Worm (Caenorhabditis elegans) whole organism, L2 larva: Measurements from ENCODE around the gene camt-1.

Experiments
- blmp-1 ChIP-seq: sonication (generic microtip); optimal IDR thresholded peaks from 2 replicates; lab custom pipeline; 2017; ENCODE audit warnings: missing genetic modification characterization, mild to moderate bottlenecking, missing compliant biosample characterization, antibody characterized with exemption, moderate library complexity; ENCODE audit not compliant: insufficient read depth
- ceh-16 ChIP-seq: fragments of 150-350 bp; optimal IDR thresholded peaks from 2 replicates; lab custom pipeline; 2014; ENCODE audit warnings: missing biosample characterization, missing genetic modification characterization
- elt-1 ChIP-seq: fragments of 150-350 bp; optimal IDR thresholded peaks from 2 replicates; lab custom pipeline; 2014; ENCODE audit warnings: missing biosample characterization, missing genetic modification characterization
- fos-1 ChIP-seq: fragments of 150-350 bp; optimal IDR thresholded peaks from 2 replicates; lab custom pipeline; 2014; ENCODE audit warnings: missing biosample characterization, missing genetic modification characterization
- lin-13 ChIP-seq: fragments of 150-350 bp; optimal IDR thresholded peaks from 2 replicates; lab custom pipeline; 2014; ENCODE audit warnings: missing biosample characterization, missing genetic modification reagents, missing genetic modification characterization
- nhr-11 ChIP-seq: fragments of 150-350 bp; optimal IDR thresholded peaks from 2 replicates; lab custom pipeline; 2014; ENCODE audit warnings: missing biosample characterization, missing genetic modification characterization
- nhr-77 ChIP-seq: fragments of 150-350 bp; optimal IDR thresholded peaks from 2 replicates; lab custom pipeline; 2014; ENCODE audit warnings: missing biosample characterization, missing genetic modification characterization
- snpc-4 ChIP-seq: fragments of 150-350 bp; optimal IDR thresholded peaks from 2 replicates; lab custom pipeline; 2014; ENCODE audit warnings: missing biosample characterization, missing genetic modification characterization
- zag-1 ChIP-seq: fragments of 150-350 bp; optimal IDR thresholded peaks from 2 replicates; lab custom pipeline; 2014; ENCODE audit warnings: missing biosample characterization, missing genetic modification characterization
- ztf-4 ChIP-seq: fragments of 150-350 bp; optimal IDR thresholded peaks from 2 replicates; lab custom pipeline; 2014; ENCODE audit warnings: missing biosample characterization, missing genetic modification characterization

ce11 chrII:4506552-4507291 is 1.8 kb upstream of the camt-1 start:
- TF ChIP-seq nhr-11 (tag; lab: Kevin White, UChicago) = no peak
- TF ChIP-seq ceh-16 (tag; lab: Kevin White, UChicago) = no peak
- peak; percentile 45 for TF ChIP-seq lin-13
- TF ChIP-seq zag-1 = peak; percentile 43
- TF ChIP-seq fos-1 (tag; lab: Kevin White, UChicago) = peak; percentile 42
- TF ChIP-seq nhr-77 (tag; lab: Kevin White, UChicago) = no peak
- no peak for TF ChIP-seq blmp-1 (tag; lab: Kevin White, UChicago)
- no peak for TF ChIP-seq ztf-4 (tag; lab: Kevin White, UChicago)
- peak; percentile 57 for TF ChIP-seq snpc-4 (tag; lab: Kevin White, UChicago)
- no peak for TF ChIP-seq elt-1 (tag; lab: Kevin White, UChicago)
